Worm (Caenorhabditis elegans) whole organism, L4 larva: Measurements from ENCODE around the gene F48G7.12.

Experiments used
- F10B5.3 ChIP-seq: sonication (generic microtip); optimal IDR thresholded peaks from 2 replicates; lab custom pipeline; 2016; ENCODE audit warnings: mild to moderate bottlenecking, missing genetic modification characterization, missing compliant biosample characterization
- F49E8.2 ChIP-seq: sonication (generic microtip); optimal IDR thresholded peaks from 2 replicates; lab custom pipeline; 2016; ENCODE audit warnings: missing compliant biosample characterization, mild to moderate bottlenecking, missing genetic modification characterization, borderline replicate concordance
- R02D3.7 ChIP-seq: fragments of 150-350 bp; sonication (generic microtip); optimal IDR thresholded peaks from 3 replicates; lab custom pipeline; 2014; ENCODE audit warnings: missing biosample characterization, missing genetic modification characterization
- T20F7.1 ChIP-seq: fragments of 200-800 bp; sonication (Bioruptor generic); optimal IDR thresholded peaks from 2 replicates; lab custom pipeline; 2018; ENCODE audit warnings: mild to moderate bottlenecking, missing genetic modification characterization, missing compliant biosample characterization
- Y105C5A.15 ChIP-seq: fragments of 200-800 bp; sonication (Bioruptor generic); IDR thresholded peaks from 2 replicates; pipeline ENCODE4 v1.3.6; 2022; ENCODE audit warnings: missing genetic modification characterization, missing compliant biosample characterization
- aha-1 ChIP-seq: fragments of 150-350 bp; peaks from one replicate; lab custom pipeline; 2014; ENCODE audit warnings: missing biosample characterization, missing genetic modification characterization
- aly-2 ChIP-seq: sonication (generic microtip); optimal IDR thresholded peaks from 2 replicates; lab custom pipeline; 2018; ENCODE audit warnings: missing biosample characterization, missing genetic modification characterization
- ama-1 ChIP-seq: fragments of 150-350 bp; optimal IDR thresholded peaks from 2 replicates; lab custom pipeline; 2014; ENCODE audit warnings: inconsistent platforms, mixed read lengths
- arid-1 ChIP-seq: fragments of 200-800 bp; sonication (Bioruptor generic); conservative IDR thresholded peaks from 2 replicates; pipeline ENCODE4 v1.3.6; 2022; ENCODE audit warnings: missing genetic modification reagents, missing genetic modification characterization, missing compliant biosample characterization
- ceh-44 ChIP-seq: fragments of 200-800 bp; sonication (Bioruptor generic); IDR thresholded peaks from 2 replicates; pipeline ENCODE4 v1.3.6; 2022; ENCODE audit warnings: missing genetic modification reagents, missing genetic modification characterization, missing compliant biosample characterization
- ceh-62 ChIP-seq: sonication (generic microtip); optimal IDR thresholded peaks from 2 replicates; lab custom pipeline; 2017; ENCODE audit warnings: missing biosample characterization, missing genetic modification characterization
- ceh-82 ChIP-seq: sonication (generic microtip); optimal IDR thresholded peaks from 2 replicates; lab custom pipeline; 2017; ENCODE audit warnings: missing biosample characterization, missing genetic modification characterization
- cey-2 ChIP-seq: sonication (generic microtip); optimal IDR thresholded peaks from 3 replicates; lab custom pipeline; 2017; ENCODE audit warnings: missing genetic modification characterization, mild to moderate bottlenecking, missing compliant biosample characterization, antibody characterized with exemption, borderline replicate concordance; ENCODE audit not compliant: insufficient read depth
- dmd-6 ChIP-seq: fragments of 200-800 bp; sonication (Bioruptor generic); IDR thresholded peaks from 2 replicates; pipeline ENCODE4 v1.3.6; 2022; ENCODE audit warnings: missing genetic modification reagents, missing genetic modification characterization, missing compliant biosample characterization
- dmd-8 ChIP-seq: fragments of 200-800 bp; sonication (Bioruptor generic); IDR thresholded peaks from 2 replicates; pipeline ENCODE4 v1.3.6; 2022; ENCODE audit warnings: missing genetic modification characterization, missing compliant biosample characterization
- duxl-1 ChIP-seq: sonication (generic microtip); optimal IDR thresholded peaks from 2 replicates; lab custom pipeline; 2016; ENCODE audit warnings: mild to moderate bottlenecking, missing genetic modification characterization, moderate library complexity, missing compliant biosample characterization; ENCODE audit not compliant: poor library complexity
- egl-27 ChIP-seq: sonication (generic microtip); optimal IDR thresholded peaks from 3 replicates; lab custom pipeline; 2017; ENCODE audit warnings: missing biosample characterization, missing genetic modification reagents, missing genetic modification characterization
- fkh-10 ChIP-seq: fragments of 150-350 bp; optimal IDR thresholded peaks from 2 replicates; lab custom pipeline; 2014; ENCODE audit warnings: missing biosample characterization, missing genetic modification reagents, missing genetic modification characterization
- gei-8 ChIP-seq: fragments of 200-800 bp; sonication (Bioruptor generic); optimal IDR thresholded peaks from 2 replicates; lab custom pipeline; 2018; ENCODE audit warnings: mild to moderate bottlenecking, missing genetic modification characterization, missing compliant biosample characterization
- lin-1 ChIP-seq: fragments of 200-800 bp; sonication (Bioruptor generic); IDR thresholded peaks from 2 replicates; pipeline ENCODE4 v1.3.6; 2022; ENCODE audit warnings: missing genetic modification reagents, missing genetic modification characterization, missing compliant biosample characterization
- lin-29 ChIP-seq: fragments of 200-800 bp; sonication (Bioruptor generic); IDR thresholded peaks from 2 replicates; pipeline ENCODE4 v1.3.6; 2022; ENCODE audit warnings: missing genetic modification reagents, missing genetic modification characterization, missing compliant biosample characterization
- lin-38 ChIP-seq: fragments of 200-800 bp; sonication (Bioruptor generic); IDR thresholded peaks from 2 replicates; pipeline ENCODE4 v1.3.6; 2022; ENCODE audit warnings: missing genetic modification reagents, missing genetic modification characterization, missing compliant biosample characterization
- lin-39 ChIP-seq: fragments of 150-350 bp; optimal IDR thresholded peaks from 2 replicates; lab custom pipeline; 2014; ENCODE audit warnings: missing biosample characterization, missing genetic modification reagents, missing genetic modification characterization
- lsy-2 ChIP-seq, 2 experiments: fragments of 150-350 bp in 1 of 2; sonication (generic microtip) in 1 of 2; optimal IDR thresholded peaks; 2 replicates each; lab custom pipeline; 2014 to 2017; ENCODE audit warnings: missing biosample characterization in 2 of 2, missing genetic modification characterization in 2 of 2
- madf-9 ChIP-seq: fragments of 200-800 bp; sonication (Bioruptor generic); conservative IDR thresholded peaks from 2 replicates; pipeline ENCODE4 v1.3.6; 2022; ENCODE audit warnings: missing genetic modification reagents, missing genetic modification characterization, missing compliant biosample characterization
- mep-1 ChIP-seq: fragments of 150-350 bp; sonication (generic microtip); optimal IDR thresholded peaks from 3 replicates; lab custom pipeline; 2014; ENCODE audit warnings: missing biosample characterization, missing genetic modification characterization
- mes-2 ChIP-seq: sonication (generic microtip); optimal IDR thresholded peaks from 2 replicates; lab custom pipeline; 2016; ENCODE audit warnings: missing genotype, mild to moderate bottlenecking, missing genetic modification characterization, missing compliant biosample characterization; ENCODE audit not compliant: poor library complexity, severe bottlenecking
- mxl-2 ChIP-seq: fragments of 200-800 bp; sonication (Bioruptor generic); conservative IDR thresholded peaks from 2 replicates; pipeline ENCODE4 v1.3.6; 2022; ENCODE audit warnings: missing genetic modification reagents, missing genetic modification characterization, missing compliant biosample characterization
- nhr-111 ChIP-seq: fragments of 200-800 bp; sonication (Bioruptor generic); optimal IDR thresholded peaks from 2 replicates; lab custom pipeline; 2018; ENCODE audit warnings: mild to moderate bottlenecking, missing genetic modification characterization, missing compliant biosample characterization
- nhr-237 ChIP-seq: sonication (generic microtip); optimal IDR thresholded peaks from 2 replicates; lab custom pipeline; 2017; ENCODE audit warnings: missing biosample characterization, missing genetic modification characterization
- nhr-25 ChIP-seq: sonication (generic microtip); optimal IDR thresholded peaks from 2 replicates; lab custom pipeline; 2017; ENCODE audit warnings: missing genetic modification characterization, mild to moderate bottlenecking, missing compliant biosample characterization, antibody characterized with exemption, moderate library complexity, borderline replicate concordance; ENCODE audit not compliant: insufficient read depth
- nhr-42 ChIP-seq: fragments of 200-800 bp; sonication (Bioruptor generic); IDR thresholded peaks from 2 replicates; pipeline ENCODE4 v1.3.6; 2022; ENCODE audit warnings: missing genetic modification characterization, missing compliant biosample characterization
- nhr-6 ChIP-seq: fragments of 150-350 bp; optimal IDR thresholded peaks from 2 replicates; lab custom pipeline; 2014; ENCODE audit warnings: missing biosample characterization, missing genetic modification characterization
- nhr-76 ChIP-seq: fragments of 150-350 bp; optimal IDR thresholded peaks from 2 replicates; lab custom pipeline; 2014; ENCODE audit warnings: missing biosample characterization, missing genetic modification characterization
- pha-4 ChIP-seq, 2 experiments: fragments of 150-350 bp in 1 of 2; fragments of 200-800 bp in 1 of 2; sonication (Bioruptor generic) in 1 of 2; IDR thresholded peaks in 1 of 2; optimal IDR thresholded peaks in 1 of 2; 2 replicates each; pipeline versions ENCODE4 v1.3.6 to Lab custom; 2014 to 2022; ENCODE audit warnings: missing genetic modification characterization in 2 of 2, missing genetic modification reagents in 2 of 2, missing biosample characterization in 1 of 2, missing compliant biosample characterization in 1 of 2
- php-3 ChIP-seq: fragments of 200-800 bp; sonication (Bioruptor generic); IDR thresholded peaks from 2 replicates; pipeline ENCODE4 v1.3.6; 2022; ENCODE audit warnings: missing genetic modification reagents, missing genetic modification characterization, missing compliant biosample characterization
- pqm-1 ChIP-seq: sonication (generic microtip); optimal IDR thresholded peaks from 2 replicates; lab custom pipeline; 2017; ENCODE audit warnings: missing biosample characterization, missing genetic modification characterization
- saeg-2 ChIP-seq: fragments of 200-800 bp; sonication (Bioruptor generic); IDR thresholded peaks from 2 replicates; pipeline ENCODE4 v1.3.6; 2022; ENCODE audit warnings: missing genetic modification reagents, missing genetic modification characterization, missing compliant biosample characterization
- sdz-12 ChIP-seq: fragments of 200-800 bp; sonication (Bioruptor generic); optimal IDR thresholded peaks from 2 replicates; lab custom pipeline; 2018; ENCODE audit warnings: mild to moderate bottlenecking, missing genetic modification characterization, missing compliant biosample characterization
- set-16 ChIP-seq: fragments of 200-800 bp; sonication (Bioruptor generic); IDR thresholded peaks from 2 replicates; pipeline ENCODE4 v1.3.6; 2022; ENCODE audit warnings: missing genetic modification reagents, missing genetic modification characterization, missing compliant biosample characterization
- skn-1 ChIP-seq: fragments of 150-350 bp; optimal IDR thresholded peaks from 2 replicates; lab custom pipeline; 2014; ENCODE audit warnings: missing biosample characterization, missing genetic modification characterization
- snpc-1.2 ChIP-seq: fragments of 200-800 bp; sonication (Bioruptor generic); IDR thresholded peaks from 2 replicates; pipeline ENCODE4 v1.3.6; 2022; ENCODE audit warnings: missing genetic modification reagents, missing genetic modification characterization, missing compliant biosample characterization
- spr-3 ChIP-seq: fragments of 200-800 bp; sonication (Bioruptor generic); optimal IDR thresholded peaks from 2 replicates; lab custom pipeline; 2018; ENCODE audit warnings: mild to moderate bottlenecking, missing genetic modification characterization, missing compliant biosample characterization
- tag-97 ChIP-seq: fragments of 200-800 bp; sonication (Bioruptor generic); IDR thresholded peaks from 2 replicates; pipeline ENCODE4 v1.3.6; 2022; ENCODE audit warnings: missing genetic modification characterization, missing compliant biosample characterization
- unc-130 ChIP-seq: sonication (generic microtip); optimal IDR thresholded peaks from 2 replicates; lab custom pipeline; 2016; ENCODE audit warnings: missing genetic modification reagents, missing genetic modification characterization, missing compliant biosample characterization
- vab-7 ChIP-seq: fragments of 200-800 bp; sonication (Bioruptor generic); IDR thresholded peaks from 2 replicates; pipeline ENCODE4 v1.3.6; 2022; ENCODE audit warnings: missing genetic modification reagents, missing genetic modification characterization, missing compliant biosample characterization
- zag-1 ChIP-seq: fragments of 150-350 bp; optimal IDR thresholded peaks from 2 replicates; lab custom pipeline; 2014; ENCODE audit warnings: missing biosample characterization, missing genetic modification characterization
- zfp-3 ChIP-seq: fragments of 200-800 bp; sonication (Bioruptor generic); conservative IDR thresholded peaks from 2 replicates; pipeline ENCODE4 v1.3.6; 2022; ENCODE audit warnings: missing genetic modification reagents, missing genetic modification characterization, missing compliant biosample characterization
- zip-11 ChIP-seq: fragments of 200-800 bp; sonication (Bioruptor generic); IDR thresholded peaks from 2 replicates; pipeline ENCODE4 v1.3.6; 2022; ENCODE audit warnings: missing genetic modification characterization, missing compliant biosample characterization
- zip-2 ChIP-seq: fragments of 150-350 bp; optimal IDR thresholded peaks from 2 replicates; lab custom pipeline; 2014; ENCODE audit warnings: missing biosample characterization, missing genetic modification characterization
- ztf-11 ChIP-seq: fragments of 150-350 bp; optimal IDR thresholded peaks from 2 replicates; lab custom pipeline; 2014; ENCODE audit warnings: missing biosample characterization, missing genetic modification characterization
- ztf-7 ChIP-seq: fragments of 150-350 bp; optimal IDR thresholded peaks from 2 replicates; lab custom pipeline; 2014; ENCODE audit warnings: missing biosample characterization, missing genetic modification characterization

F48G7.12 gene

DNA sequence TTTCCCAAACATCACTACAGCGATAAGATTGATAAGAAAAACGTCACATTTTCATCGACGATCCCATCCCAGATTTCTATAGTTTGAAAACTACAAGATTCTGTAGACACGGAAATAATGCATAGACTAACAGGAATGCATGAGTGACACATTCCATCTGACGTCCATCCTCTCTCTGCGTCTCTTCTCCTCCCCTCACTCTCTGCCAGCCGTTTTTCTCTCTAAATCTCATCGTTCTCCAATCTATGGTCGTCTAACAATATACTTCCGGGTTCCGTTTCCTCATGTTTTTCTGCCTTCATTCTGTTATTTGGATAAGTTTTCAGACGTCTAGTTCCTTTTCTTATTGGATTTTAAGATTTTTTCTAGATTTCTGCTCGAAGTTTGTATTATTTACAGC, 27.0 kb downstream of the F48G7.12 start, which contains the start of gene F48G7.4 (continued):
- no peak for TF ChIP-seq nhr-76
- TF ChIP-seq saeg-2 (GFP tag; lab: Robert Waterston, UW) = no peak
- no peak for TF ChIP-seq skn-1 (tag; lab: Kevin White, UChicago)
- no peak for TF ChIP-seq gei-8 (GFP tag; lab: Kevin White, UChicago)
- TF ChIP-seq ztf-7 (tag; lab: Kevin White, UChicago) = no peak
- TF ChIP-seq aha-1 (tag; lab: Kevin White, UChicago) = no peak
- no peak for TF ChIP-seq nhr-25 (tag; lab: Kevin White, UChicago)
- no peak for TF ChIP-seq ama-1 (lab: Kevin White, UChicago)
- peak; percentile 50 for TF ChIP-seq duxl-1 (tag; lab: Kevin White, UChicago)
- TF ChIP-seq lsy-2 (tag; optimal IDR thresholded peaks at IDR 0.05; lab: Kevin White, UChicago) = peak; percentile 40 to 76
- TF ChIP-seq ceh-62 (tag; lab: Kevin White, UChicago) = no peak
- TF ChIP-seq fkh-10 (GFP tag; lab: Kevin White, UChicago) = peak; percentile 65
- no peak for TF ChIP-seq pqm-1 (tag; lab: Kevin White, UChicago)
- TF ChIP-seq lin-39 (tag; lab: Kevin White, UChicago) = no peak
- no peak for TF ChIP-seq arid-1 (GFP tag; lab: Robert Waterston, UW)
- TF ChIP-seq lin-29 (GFP tag; lab: Robert Waterston, UW) = no peak
- TF ChIP-seq dmd-6 (GFP tag; lab: Robert Waterston, UW) = peak; percentile 75
- no peak for TF ChIP-seq Y105C5A.15
- TF ChIP-seq madf-9 (GFP tag; lab: Robert Waterston, UW) = no peak
- TF ChIP-seq zag-1 (tag; lab: Kevin White, UChicago) = no peak
- TF ChIP-seq F49E8.2 (tag; lab: Kevin White, UChicago) = no peak
- TF ChIP-seq egl-27 = no peak
- peak; percentile 30 for TF ChIP-seq nhr-6
- TF ChIP-seq nhr-237 (tag; lab: Kevin White, UChicago) = no peak
- TF ChIP-seq spr-3 (GFP tag; lab: Kevin White, UChicago) = no peak
- TF ChIP-seq zip-2 (tag; lab: Kevin White, UChicago) = no peak
- TF ChIP-seq mes-2 (tag; lab: Kevin White, UChicago) = peak; percentile 56
- TF ChIP-seq cey-2 (tag; lab: Kevin White, UChicago) = no peak
- no peak for TF ChIP-seq F10B5.3 (tag; lab: Kevin White, UChicago)
- TF ChIP-seq mep-1 = peak; percentile 73
- TF ChIP-seq R02D3.7 (tag; lab: Kevin White, UChicago) = no peak
- no peak for TF ChIP-seq set-16
- TF ChIP-seq pha-4 (GFP tag; IDR thresholded peaks at IDR 0.05; lab: Robert Waterston, UW) = no peak
- no peak for TF ChIP-seq pha-4 (tag; optimal IDR thresholded peaks at IDR 0.05; lab: Kevin White, UChicago)
- no peak for TF ChIP-seq snpc-1.2 (GFP tag; lab: Robert Waterston, UW)
- TF ChIP-seq dmd-8 (GFP tag; lab: Robert Waterston, UW) = no peak
- TF ChIP-seq zip-11 (GFP tag; lab: Robert Waterston, UW) = no peak
- no peak for TF ChIP-seq sdz-12
- TF ChIP-seq mxl-2 (GFP tag; lab: Robert Waterston, UW) = no peak
- TF ChIP-seq nhr-42 (GFP tag; lab: Robert Waterston, UW) = no peak
- no peak for TF ChIP-seq nhr-111 (GFP tag; lab: Kevin White, UChicago)
- no peak for TF ChIP-seq ceh-44 (GFP tag; lab: Robert Waterston, UW)
- TF ChIP-seq lin-1 (GFP tag; lab: Robert Waterston, UW) = no peak
- TF ChIP-seq unc-130 (GFP tag; lab: Kevin White, UChicago) = no peak
- TF ChIP-seq tag-97 = 0 out of 2 replicates have a peak, but pooled peaks have one; percentile 33
- TF ChIP-seq php-3 = no peak
- no peak for TF ChIP-seq zfp-3 (GFP tag; lab: Robert Waterston, UW)
- TF ChIP-seq lin-38 (GFP tag; lab: Robert Waterston, UW) = no peak
- TF ChIP-seq vab-7 (GFP tag; lab: Robert Waterston, UW) = no peak
- no peak for TF ChIP-seq ceh-82 (tag; lab: Kevin White, UChicago)
- no peak for TF ChIP-seq ztf-11 (tag; lab: Kevin White, UChicago)
- no peak for TF ChIP-seq aly-2 (tag; lab: Kevin White, UChicago)
- TF ChIP-seq T20F7.1 (GFP tag; lab: Kevin White, UChicago) = no peak
